Fruit fly (Drosophila melanogaster) whole organism, embryonic: ENCODE measurements around the gene RpS9.

Source experiments
- Antp ChIP-seq: fragments of 200-800 bp; sonication (Bioruptor generic); optimal IDR thresholded peaks from 3 replicates; lab custom pipeline; 2016; ENCODE audit warnings: missing biosample characterization, missing genetic modification characterization
- Atf-2 ChIP-seq: fragments of 200-800 bp; sonication (Bioruptor generic); optimal IDR thresholded peaks from 2 replicates; lab custom pipeline; 2016; ENCODE audit warnings: missing biosample characterization, missing genetic modification characterization
- B-H2 ChIP-seq: fragments of 200-800 bp; sonication (Bioruptor generic); optimal IDR thresholded peaks from 2 replicates; lab custom pipeline; 2018; ENCODE audit warnings: missing biosample characterization, mild to moderate bottlenecking, missing genetic modification characterization
- CG10979 ChIP-seq: fragments of 200-800 bp; sonication (Bioruptor generic); optimal IDR thresholded peaks from 2 replicates; lab custom pipeline; 2018; ENCODE audit warnings: missing biosample characterization, mild to moderate bottlenecking, missing genetic modification characterization, moderate library complexity
- CG11504 ChIP-seq: fragments of 200-800 bp; sonication (Bioruptor generic); optimal IDR thresholded peaks from 3 replicates; lab custom pipeline; 2019; ENCODE audit warnings: missing biosample characterization, mild to moderate bottlenecking, missing genetic modification characterization, moderate library complexity
- CG11560 ChIP-seq: fragments of 200-800 bp; sonication (Bioruptor generic); IDR thresholded peaks from 3 replicates; pipeline ENCODE4 v1.3.6; 2022; ENCODE audit warnings: missing biosample characterization, missing genetic modification characterization
- CG13123 ChIP-seq: fragments of 200-800 bp; sonication (Bioruptor generic); optimal IDR thresholded peaks from 2 replicates; lab custom pipeline; 2016; ENCODE audit warnings: missing biosample characterization, missing genetic modification characterization
- CG13624 ChIP-seq: fragments of 200-800 bp; sonication (Bioruptor generic); optimal IDR thresholded peaks from 2 replicates; lab custom pipeline; 2016; ENCODE audit warnings: missing biosample characterization, missing genetic modification characterization
- CG15479 ChIP-seq: fragments of 200-800 bp; sonication (Bioruptor generic); optimal IDR thresholded peaks from 3 replicates; lab custom pipeline; 2019; ENCODE audit warnings: missing biosample characterization, mild to moderate bottlenecking, missing genetic modification characterization, moderate library complexity
- CG17359 ChIP-seq: fragments of 200-800 bp; sonication (Bioruptor generic); optimal IDR thresholded peaks from 3 replicates; lab custom pipeline; 2018; ENCODE audit warnings: missing biosample characterization, mild to moderate bottlenecking, missing genetic modification characterization, moderate library complexity
- CG17612 ChIP-seq: fragments of 200-800 bp; sonication (Bioruptor generic); IDR thresholded peaks from 2 replicates; pipeline ENCODE4 v1.3.6; 2022; ENCODE audit warnings: missing biosample characterization, missing genetic modification characterization
- CG17829 ChIP-seq: fragments of 200-800 bp; optimal IDR thresholded peaks from 2 replicates; lab custom pipeline; 2019; ENCODE audit warnings: missing biosample characterization, mild to moderate bottlenecking, missing genetic modification characterization, moderate library complexity
- CG18011 ChIP-seq: fragments of 200-800 bp; sonication (Bioruptor generic); optimal IDR thresholded peaks from 2 replicates; lab custom pipeline; 2017; ENCODE audit warnings: missing biosample characterization, missing genetic modification characterization, mild to moderate bottlenecking, moderate library complexity, missing genotype
- CG18764 ChIP-seq: fragments of 200-800 bp; sonication (Bioruptor generic); optimal IDR thresholded peaks from 3 replicates; lab custom pipeline; 2016; ENCODE audit warnings: missing biosample characterization, missing genetic modification characterization
- CG2199 ChIP-seq: fragments of 200-800 bp; sonication (Bioruptor generic); IDR thresholded peaks from 3 replicates; pipeline ENCODE4 v1.3.6; 2022; ENCODE audit warnings: missing biosample characterization, missing genetic modification characterization
- CG2712 ChIP-seq: fragments of 200-800 bp; optimal IDR thresholded peaks from 3 replicates; lab custom pipeline; 2019; ENCODE audit warnings: missing biosample characterization, mild to moderate bottlenecking, missing genetic modification characterization, moderate library complexity
- CG3281 ChIP-seq: fragments of 200-800 bp; sonication (Bioruptor generic); optimal IDR thresholded peaks from 3 replicates; lab custom pipeline; 2017; ENCODE audit warnings: missing biosample characterization, mild to moderate bottlenecking, missing genetic modification characterization
- CG3407 ChIP-seq: fragments of 200-800 bp; sonication (Bioruptor generic); optimal IDR thresholded peaks from 2 replicates; lab custom pipeline; 2018; ENCODE audit warnings: missing biosample characterization, mild to moderate bottlenecking, missing genetic modification characterization
- CG42726 ChIP-seq: fragments of 200-800 bp; sonication (Bioruptor generic); IDR thresholded peaks from 2 replicates; pipeline ENCODE4 v1.3.6; 2022; ENCODE audit warnings: missing biosample characterization, missing genetic modification characterization; ENCODE audit not compliant: partially characterized antibody
- CG43689 ChIP-seq: fragments of 200-800 bp; sonication (Bioruptor generic); IDR thresholded peaks from 2 replicates; pipeline ENCODE4 v1.3.6; 2022; ENCODE audit warnings: missing biosample characterization, missing genetic modification characterization
- CG4707 ChIP-seq: fragments of 200-800 bp; sonication (Bioruptor generic); optimal IDR thresholded peaks from 2 replicates; lab custom pipeline; 2018; ENCODE audit warnings: missing biosample characterization, mild to moderate bottlenecking, missing genetic modification characterization, moderate library complexity
- CG6683 ChIP-seq: fragments of 200-800 bp; sonication (Bioruptor generic); optimal IDR thresholded peaks from 2 replicates; lab custom pipeline; 2017; ENCODE audit warnings: missing biosample characterization, mild to moderate bottlenecking, missing genetic modification characterization, missing genetic modification reagents
- CG7556 ChIP-seq: fragments of 200-800 bp; sonication (Bioruptor generic); optimal IDR thresholded peaks from 2 replicates; lab custom pipeline; 2017; ENCODE audit warnings: missing biosample characterization, mild to moderate bottlenecking, missing genetic modification characterization
- D19A ChIP-seq: fragments of 200-800 bp; optimal IDR thresholded peaks from 3 replicates; lab custom pipeline; 2019; ENCODE audit warnings: missing biosample characterization, mild to moderate bottlenecking, missing genetic modification characterization, moderate library complexity
- D19B ChIP-seq: fragments of 200-800 bp; sonication (Bioruptor generic); optimal IDR thresholded peaks from 2 replicates; lab custom pipeline; 2017; ENCODE audit warnings: missing biosample characterization, mild to moderate bottlenecking, missing genetic modification characterization
- ERR ChIP-seq: fragments of 200-800 bp; sonication (Bioruptor generic); optimal IDR thresholded peaks from 2 replicates; lab custom pipeline; 2016; ENCODE audit warnings: missing biosample characterization, missing genetic modification characterization
- H15 ChIP-seq: fragments of 200-800 bp; sonication (Bioruptor generic); IDR thresholded peaks from 3 replicates; pipeline ENCODE4 v1.3.6; 2022; ENCODE audit warnings: missing biosample characterization, missing genetic modification characterization
- Lhr ChIP-seq: fragments of 200-800 bp; sonication (Bioruptor generic); optimal IDR thresholded peaks from 3 replicates; lab custom pipeline; 2017; ENCODE audit warnings: mild to moderate bottlenecking, missing biosample characterization, missing genetic modification reagents, missing genetic modification characterization
- Nf-YC ChIP-seq: fragments of 200-800 bp; optimal IDR thresholded peaks from 3 replicates; lab custom pipeline; 2019; ENCODE audit warnings: missing biosample characterization, mild to moderate bottlenecking, missing genetic modification characterization, moderate library complexity
- Opbp ChIP-seq: fragments of 200-800 bp; sonication (Bioruptor generic); IDR thresholded peaks from 3 replicates; pipeline ENCODE4 v1.3.6; 2022; ENCODE audit warnings: missing biosample characterization, missing genetic modification characterization; ENCODE audit not compliant: partially characterized antibody
- Ptx1 ChIP-seq: fragments of 200-800 bp; sonication (Bioruptor generic); IDR thresholded peaks from 2 replicates; pipeline ENCODE4 v1.3.6; 2022; ENCODE audit warnings: missing biosample characterization, missing genetic modification characterization
- Ssrp ChIP-seq: fragments of 200-800 bp; sonication (Bioruptor generic); optimal IDR thresholded peaks from 2 replicates; lab custom pipeline; 2018; ENCODE audit warnings: missing biosample characterization, mild to moderate bottlenecking, missing genetic modification characterization, moderate library complexity
- caup ChIP-seq: fragments of 200-800 bp; sonication (Bioruptor generic); optimal IDR thresholded peaks from 3 replicates; lab custom pipeline; 2017; ENCODE audit warnings: missing biosample characterization, mild to moderate bottlenecking, missing genetic modification characterization, moderate library complexity; ENCODE audit not compliant: severe bottlenecking
- dmrt99B ChIP-seq: fragments of 200-800 bp; sonication (Bioruptor generic); optimal IDR thresholded peaks from 2 replicates; lab custom pipeline; 2018; ENCODE audit warnings: missing biosample characterization, mild to moderate bottlenecking, missing genetic modification characterization, moderate library complexity
- dpn ChIP-seq, 2 experiments: fragments of 200-800 bp; sonication (Bioruptor generic); optimal IDR thresholded peaks; 3 replicates each; lab custom pipeline; 2016; ENCODE audit warnings: missing biosample characterization in 2 of 2, missing genetic modification characterization in 2 of 2
- fd64A ChIP-seq: fragments of 200-800 bp; sonication (Bioruptor generic); optimal IDR thresholded peaks from 3 replicates; lab custom pipeline; 2018; ENCODE audit warnings: missing biosample characterization, mild to moderate bottlenecking, missing genetic modification characterization
- grau ChIP-seq: fragments of 200-800 bp; optimal IDR thresholded peaks from 3 replicates; lab custom pipeline; 2019; ENCODE audit warnings: missing biosample characterization, mild to moderate bottlenecking, missing genetic modification characterization, moderate library complexity
- gsb-n ChIP-seq: fragments of 200-800 bp; sonication (Bioruptor generic); optimal IDR thresholded peaks from 3 replicates; lab custom pipeline; 2018; ENCODE audit warnings: missing biosample characterization, mild to moderate bottlenecking, missing genetic modification characterization
- ind ChIP-seq: fragments of 200-800 bp; sonication (Bioruptor generic); optimal IDR thresholded peaks from 3 replicates; lab custom pipeline; 2016; ENCODE audit warnings: missing biosample characterization, missing genetic modification characterization
- lab ChIP-seq: fragments of 200-800 bp; sonication (Bioruptor generic); optimal IDR thresholded peaks from 3 replicates; lab custom pipeline; 2017; ENCODE audit warnings: missing biosample characterization, missing genetic modification characterization, mild to moderate bottlenecking, moderate library complexity, missing genetic modification reagents
- mld ChIP-seq: fragments of 200-800 bp; sonication (Bioruptor generic); IDR thresholded peaks from 3 replicates; pipeline ENCODE4 v1.3.6; 2022; ENCODE audit warnings: missing biosample characterization, missing genetic modification characterization; ENCODE audit not compliant: partially characterized antibody
- nerfin-1 ChIP-seq: fragments of 200-800 bp; sonication (Bioruptor generic); optimal IDR thresholded peaks from 3 replicates; lab custom pipeline; 2019; ENCODE audit warnings: missing biosample characterization, mild to moderate bottlenecking, missing genetic modification characterization, moderate library complexity
- nmo ChIP-seq: fragments of 200-800 bp; sonication (Bioruptor generic); optimal IDR thresholded peaks from 2 replicates; lab custom pipeline; 2018; ENCODE audit warnings: missing biosample characterization, mild to moderate bottlenecking, missing genetic modification characterization, moderate library complexity
- so ChIP-seq: fragments of 200-800 bp; sonication (Bioruptor generic); IDR thresholded peaks from 3 replicates; pipeline ENCODE4 v1.3.6; 2022; ENCODE audit warnings: missing biosample characterization, missing genetic modification characterization
- stwl ChIP-seq: fragments of 200-800 bp; sonication (Bioruptor generic); optimal IDR thresholded peaks from 3 replicates; lab custom pipeline; 2018; ENCODE audit warnings: missing biosample characterization, mild to moderate bottlenecking, missing genetic modification characterization, moderate library complexity
- trem ChIP-seq: fragments of 200-800 bp; optimal IDR thresholded peaks from 3 replicates; lab custom pipeline; 2019; ENCODE audit warnings: missing biosample characterization, mild to moderate bottlenecking, missing genetic modification characterization, moderate library complexity
- trh ChIP-seq: fragments of 200-800 bp; sonication (Bioruptor generic); optimal IDR thresholded peaks from 2 replicates; lab custom pipeline; 2016; ENCODE audit warnings: missing biosample characterization, missing genetic modification characterization
- tup ChIP-seq: fragments of 200-800 bp; sonication (Bioruptor generic); optimal IDR thresholded peaks from 2 replicates; lab custom pipeline; 2016; ENCODE audit warnings: missing biosample characterization, mild to moderate bottlenecking, missing genetic modification characterization, moderate library complexity
- unpg ChIP-seq: fragments of 200-800 bp; sonication (Bioruptor generic); optimal IDR thresholded peaks from 3 replicates; lab custom pipeline; 2018; ENCODE audit warnings: missing biosample characterization, mild to moderate bottlenecking, missing genetic modification characterization, moderate library complexity
- wor ChIP-seq: fragments of 200-800 bp; sonication (Bioruptor generic); IDR thresholded peaks from 2 replicates; pipeline ENCODE4 v1.3.6; 2022; ENCODE audit warnings: missing biosample characterization, missing genetic modification characterization

The RpS9 gene

DNA sequence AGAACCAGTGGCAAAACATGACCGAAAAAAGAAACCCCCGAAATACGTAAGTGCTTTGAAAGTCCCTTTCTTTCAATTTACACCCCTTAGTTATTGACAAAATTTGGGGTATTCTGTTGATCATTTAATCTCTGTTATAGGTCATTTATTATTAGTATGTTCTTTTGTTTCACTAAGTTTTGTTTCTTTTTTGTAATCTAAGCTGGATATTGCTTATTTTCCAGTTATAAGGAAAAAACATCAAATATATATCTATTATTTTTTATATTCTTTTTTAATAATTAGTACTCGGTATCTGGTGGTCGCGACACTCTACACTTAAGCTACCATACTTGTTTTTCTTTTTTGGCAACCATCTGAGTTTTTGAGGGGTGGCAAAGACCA is 2.7 kb downstream of the RpS9 start (continued):
- peak; percentile 84 for TF ChIP-seq CG2712
- no peak for TF ChIP-seq Opbp
- TF ChIP-seq Atf-2 (GFP tag; lab: Kevin White, UChicago), result no peak
- TF ChIP-seq lab (GFP tag; lab: Kevin White, UChicago), result peak; percentile 65
- no peak for TF ChIP-seq CG13123 (GFP tag; lab: Kevin White, UChicago)
- no peak for TF ChIP-seq CG18011 (GFP tag; lab: Kevin White, UChicago)
- TF ChIP-seq Ssrp (tag; lab: Kevin White, UChicago), result peak; percentile 53
- peak; percentile 54; the same call in 1 of the 2 replicates for TF ChIP-seq Ptx1
- peak; percentile 61 for TF ChIP-seq grau (tag; lab: Kevin White, UChicago)
- peak; percentile 34 for TF ChIP-seq Nf-YC (tag; lab: Kevin White, UChicago)
- TF ChIP-seq CG2199 (GFP tag; lab: Robert Waterston, UW), result no peak
- peak; percentile 80 for TF ChIP-seq dmrt99B (tag; lab: Kevin White, UChicago)
- TF ChIP-seq dpn (GFP tag; optimal IDR thresholded peaks at IDR 0.05; lab: Kevin White, UChicago), result peak in 1 of 2 experiments; percentile 0
- no peak for TF ChIP-seq fd64A
- peak; percentile 80 for TF ChIP-seq CG11504
- TF ChIP-seq CG13624, result no peak
- no peak for TF ChIP-seq CG18764
- no peak for TF ChIP-seq CG15479 (GFP tag; lab: Kevin White, UChicago)
- TF ChIP-seq ind (GFP tag; lab: Kevin White, UChicago), result peak; percentile 59
- no peak for TF ChIP-seq stwl (tag; lab: Kevin White, UChicago)
- TF ChIP-seq CG10979, result peak; percentile 79
- TF ChIP-seq CG17829 (tag; lab: Kevin White, UChicago), result peak; percentile 61
- TF ChIP-seq trh (GFP tag; lab: Kevin White, UChicago), result peak; percentile 0
- TF ChIP-seq CG4707 (GFP tag; lab: Kevin White, UChicago), result no peak
- TF ChIP-seq CG42726 (GFP tag; lab: Robert Waterston, UW), result no peak
- no peak for TF ChIP-seq nerfin-1
- TF ChIP-seq CG11560 (tag; lab: Robert Waterston, UW), result no peak
- TF ChIP-seq wor (GFP tag; lab: Robert Waterston, UW), result no peak
- peak; percentile 1 for TF ChIP-seq CG6683 (GFP tag; lab: Kevin White, UChicago)
- TF ChIP-seq caup, result peak; percentile 43
- TF ChIP-seq CG3281 (GFP tag; lab: Kevin White, UChicago), result no peak
- TF ChIP-seq CG17359 (tag; lab: Kevin White, UChicago), result peak; percentile 69
- TF ChIP-seq CG17612 (GFP tag; lab: Robert Waterston, UW), result no peak
- TF ChIP-seq B-H2 (GFP tag; lab: Kevin White, UChicago), result no peak
- peak; percentile 80 for TF ChIP-seq D19A
- TF ChIP-seq CG7556, result peak; percentile 77
- peak; percentile 71 for TF ChIP-seq nmo (GFP tag; lab: Kevin White, UChicago)
- TF ChIP-seq so, result no peak
- no peak for TF ChIP-seq CG43689 (GFP tag; lab: Robert Waterston, UW)
- peak; percentile 61 for TF ChIP-seq CG3407 (GFP tag; lab: Kevin White, UChicago)
- no peak for TF ChIP-seq tup
- TF ChIP-seq mld (GFP tag; lab: Robert Waterston, UW), result no peak
- no peak for TF ChIP-seq ERR (GFP tag; lab: Kevin White, UChicago)
- no peak for TF ChIP-seq H15 (GFP tag; lab: Robert Waterston, UW)
- peak; percentile 97 for TF ChIP-seq D19B (GFP tag; lab: Kevin White, UChicago)
- TF ChIP-seq gsb-n (tag; lab: Kevin White, UChicago), result peak; percentile 79
- peak; percentile 59 for TF ChIP-seq trem (tag; lab: Kevin White, UChicago)
- TF ChIP-seq unpg (GFP tag; lab: Kevin White, UChicago), result peak; percentile 75
- no peak for TF ChIP-seq Antp
- TF ChIP-seq Lhr (GFP tag; lab: Kevin White, UChicago), result no peak
